Fruit fly (Drosophila melanogaster): Measurements from ENCODE around the gene htk.

- TF ChIP-seq CG8478 (optimal IDR thresholded peaks at IDR 0.05) (no peak), CTCF (optimal IDR thresholded peaks at IDR 0.05) (no peak)
Measured at dm6 chrX:18864483-18865358, 21.3 kb downstream of the htk start.

All from S2 (cell line).